Worm (Caenorhabditis elegans) whole organism, L4 larva: ENCODE measurements around the gene let-4.

Source experiments
- F37D6.2 ChIP-seq: sonication (generic microtip); optimal IDR thresholded peaks from 2 replicates; lab custom pipeline; 2016; ENCODE audit warnings: mild to moderate bottlenecking, missing genetic modification characterization, missing compliant biosample characterization
- ZK337.2 ChIP-seq: fragments of 200-800 bp; sonication (Bioruptor generic); IDR thresholded peaks from 2 replicates; pipeline ENCODE4 v1.3.6; 2022; ENCODE audit warnings: missing genetic modification reagents, missing genetic modification characterization, missing compliant biosample characterization
- aha-1 ChIP-seq: fragments of 150-350 bp; peaks from one replicate; lab custom pipeline; 2014; ENCODE audit warnings: missing biosample characterization, missing genetic modification characterization
- cey-2 ChIP-seq: sonication (generic microtip); optimal IDR thresholded peaks from 3 replicates; lab custom pipeline; 2017; ENCODE audit warnings: missing genetic modification characterization, mild to moderate bottlenecking, missing compliant biosample characterization, antibody characterized with exemption, borderline replicate concordance; ENCODE audit not compliant: insufficient read depth
- daf-16 ChIP-seq, 3 experiments: sonication (generic microtip); optimal IDR thresholded peaks; 2 replicates each; lab custom pipeline; 2016 to 2017; ENCODE audit warnings: missing genetic modification characterization in 3 of 3, missing genetic modification reagents in 3 of 3, mild to moderate bottlenecking in 2 of 3, missing compliant biosample characterization in 2 of 3, missing biosample characterization in 1 of 3, moderate library complexity in 1 of 3
- dmd-6 ChIP-seq: fragments of 200-800 bp; sonication (Bioruptor generic); IDR thresholded peaks from 2 replicates; pipeline ENCODE4 v1.3.6; 2022; ENCODE audit warnings: missing genetic modification reagents, missing genetic modification characterization, missing compliant biosample characterization
- dmd-8 ChIP-seq: fragments of 200-800 bp; sonication (Bioruptor generic); IDR thresholded peaks from 2 replicates; pipeline ENCODE4 v1.3.6; 2022; ENCODE audit warnings: missing genetic modification characterization, missing compliant biosample characterization
- dpl-1 ChIP-seq: fragments of 150-350 bp; optimal IDR thresholded peaks from 2 replicates; lab custom pipeline; 2014; ENCODE audit warnings: missing biosample characterization, missing genetic modification reagents, missing genetic modification characterization
- duxl-1 ChIP-seq: sonication (generic microtip); optimal IDR thresholded peaks from 2 replicates; lab custom pipeline; 2016; ENCODE audit warnings: mild to moderate bottlenecking, missing genetic modification characterization, moderate library complexity, missing compliant biosample characterization; ENCODE audit not compliant: poor library complexity
- fkh-10 ChIP-seq: fragments of 150-350 bp; optimal IDR thresholded peaks from 2 replicates; lab custom pipeline; 2014; ENCODE audit warnings: missing biosample characterization, missing genetic modification reagents, missing genetic modification characterization
- hlh-11 ChIP-seq: fragments of 200-800 bp; sonication (Bioruptor generic); optimal IDR thresholded peaks from 2 replicates; lab custom pipeline; 2018; ENCODE audit warnings: mild to moderate bottlenecking, missing genetic modification characterization, missing compliant biosample characterization
- hlh-30 ChIP-seq: sonication (generic microtip); optimal IDR thresholded peaks from 2 replicates; lab custom pipeline; 2017; ENCODE audit warnings: antibody characterized with exemption, mild to moderate bottlenecking, missing genetic modification characterization, missing compliant biosample characterization; ENCODE audit not compliant: insufficient read depth
- lim-7 ChIP-seq: fragments of 200-800 bp; sonication (Bioruptor generic); IDR thresholded peaks from 2 replicates; pipeline ENCODE4 v1.3.6; 2022; ENCODE audit warnings: missing genetic modification characterization, missing compliant biosample characterization
- lin-38 ChIP-seq: fragments of 200-800 bp; sonication (Bioruptor generic); IDR thresholded peaks from 2 replicates; pipeline ENCODE4 v1.3.6; 2022; ENCODE audit warnings: missing genetic modification reagents, missing genetic modification characterization, missing compliant biosample characterization
- lin-39 ChIP-seq: fragments of 150-350 bp; optimal IDR thresholded peaks from 2 replicates; lab custom pipeline; 2014; ENCODE audit warnings: missing biosample characterization, missing genetic modification reagents, missing genetic modification characterization
- mdl-1 ChIP-seq, 2 experiments: fragments of 150-350 bp in 1 of 2; sonication (generic microtip) in 1 of 2; optimal IDR thresholded peaks; 2 replicates each; lab custom pipeline; 2014 to 2017; ENCODE audit warnings: missing biosample characterization in 2 of 2, missing genetic modification characterization in 2 of 2
- mes-2 ChIP-seq: sonication (generic microtip); optimal IDR thresholded peaks from 2 replicates; lab custom pipeline; 2016; ENCODE audit warnings: missing genotype, mild to moderate bottlenecking, missing genetic modification characterization, missing compliant biosample characterization; ENCODE audit not compliant: poor library complexity, severe bottlenecking
- mxl-3 ChIP-seq: fragments of 200-800 bp; sonication (Bioruptor generic); optimal IDR thresholded peaks from 2 replicates; lab custom pipeline; 2018; ENCODE audit warnings: mild to moderate bottlenecking, missing genetic modification characterization, missing compliant biosample characterization
- nhr-111 ChIP-seq: fragments of 200-800 bp; sonication (Bioruptor generic); optimal IDR thresholded peaks from 2 replicates; lab custom pipeline; 2018; ENCODE audit warnings: mild to moderate bottlenecking, missing genetic modification characterization, missing compliant biosample characterization
- nhr-25 ChIP-seq: sonication (generic microtip); optimal IDR thresholded peaks from 2 replicates; lab custom pipeline; 2017; ENCODE audit warnings: missing genetic modification characterization, mild to moderate bottlenecking, missing compliant biosample characterization, antibody characterized with exemption, moderate library complexity, borderline replicate concordance; ENCODE audit not compliant: insufficient read depth
- nhr-28 ChIP-seq: fragments of 150-350 bp; optimal IDR thresholded peaks from 2 replicates; lab custom pipeline; 2014; ENCODE audit warnings: missing biosample characterization, missing genetic modification characterization
- nhr-77 ChIP-seq: fragments of 150-350 bp; optimal IDR thresholded peaks from 2 replicates; lab custom pipeline; 2014; ENCODE audit warnings: missing biosample characterization, missing genetic modification characterization
- pqm-1 ChIP-seq: sonication (generic microtip); optimal IDR thresholded peaks from 2 replicates; lab custom pipeline; 2017; ENCODE audit warnings: missing biosample characterization, missing genetic modification characterization
- saeg-2 ChIP-seq: fragments of 200-800 bp; sonication (Bioruptor generic); IDR thresholded peaks from 2 replicates; pipeline ENCODE4 v1.3.6; 2022; ENCODE audit warnings: missing genetic modification reagents, missing genetic modification characterization, missing compliant biosample characterization
- skn-1 ChIP-seq: fragments of 150-350 bp; optimal IDR thresholded peaks from 2 replicates; lab custom pipeline; 2014; ENCODE audit warnings: missing biosample characterization, missing genetic modification characterization
- spr-3 ChIP-seq: fragments of 200-800 bp; sonication (Bioruptor generic); optimal IDR thresholded peaks from 2 replicates; lab custom pipeline; 2018; ENCODE audit warnings: mild to moderate bottlenecking, missing genetic modification characterization, missing compliant biosample characterization
- tag-97 ChIP-seq: fragments of 200-800 bp; sonication (Bioruptor generic); IDR thresholded peaks from 2 replicates; pipeline ENCODE4 v1.3.6; 2022; ENCODE audit warnings: missing genetic modification characterization, missing compliant biosample characterization
- unc-39 ChIP-seq: sonication (generic microtip); optimal IDR thresholded peaks from 2 replicates; lab custom pipeline; 2017; ENCODE audit warnings: missing biosample characterization, missing genetic modification characterization
- unc-62 ChIP-seq, 3 experiments: fragments of 150-350 bp in 1 of 3; sonication (generic microtip); optimal IDR thresholded peaks in 2 of 3; peaks in 1 of 3; 1 replicate in 1 of 3; 2 replicates in 2 of 3; lab custom pipeline; 2014 to 2017; ENCODE audit warnings: missing biosample characterization in 3 of 3, missing genetic modification characterization in 3 of 3, missing genetic modification reagents in 3 of 3, missing genotype in 1 of 3
- vab-7 ChIP-seq: fragments of 200-800 bp; sonication (Bioruptor generic); IDR thresholded peaks from 2 replicates; pipeline ENCODE4 v1.3.6; 2022; ENCODE audit warnings: missing genetic modification reagents, missing genetic modification characterization, missing compliant biosample characterization
- zip-11 ChIP-seq: fragments of 200-800 bp; sonication (Bioruptor generic); IDR thresholded peaks from 2 replicates; pipeline ENCODE4 v1.3.6; 2022; ENCODE audit warnings: missing genetic modification characterization, missing compliant biosample characterization

The let-4 gene

DNA sequence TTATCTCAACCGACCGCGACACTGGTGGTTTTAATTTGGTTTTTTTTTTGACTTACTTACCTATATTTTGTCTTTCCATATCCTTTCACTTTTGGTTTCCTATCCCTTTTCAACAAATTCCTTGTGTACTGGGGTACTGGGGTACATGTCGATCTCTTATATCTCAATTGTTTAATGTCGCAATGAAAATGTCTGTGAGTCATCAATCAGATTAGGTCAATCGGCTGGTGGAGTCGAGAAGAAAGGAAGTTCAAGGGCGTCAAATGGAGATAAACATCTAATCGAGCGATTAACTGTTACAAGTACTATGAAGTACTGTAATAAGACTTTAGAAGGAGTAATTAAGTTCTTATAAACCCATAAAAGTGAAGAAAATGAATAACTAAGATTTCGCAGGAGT lies 1.8 kb upstream of the let-4 start (continued):
- peak in 1 of 2 experiments; percentile 86 for TF ChIP-seq unc-62 (GFP tag; optimal IDR thresholded peaks at IDR 0.05 in 1 of 2; lab: Kevin White, UChicago)
- TF ChIP-seq unc-62 (tag; optimal IDR thresholded peaks at IDR 0.05; lab: Kevin White, UChicago), result no peak
- TF ChIP-seq dmd-6 (GFP tag; lab: Robert Waterston, UW), result no peak
- no peak for TF ChIP-seq nhr-77 (tag; lab: Kevin White, UChicago)
- TF ChIP-seq spr-3 (GFP tag; lab: Kevin White, UChicago), result no peak
- no peak for TF ChIP-seq pqm-1 (tag; lab: Kevin White, UChicago)
- TF ChIP-seq ZK337.2 (GFP tag; lab: Robert Waterston, UW), result no peak
- TF ChIP-seq hlh-30 (tag; lab: Kevin White, UChicago), result no peak
- TF ChIP-seq vab-7, result no peak
- TF ChIP-seq nhr-28 (tag; lab: Kevin White, UChicago), result peak; percentile 29

DNA sequence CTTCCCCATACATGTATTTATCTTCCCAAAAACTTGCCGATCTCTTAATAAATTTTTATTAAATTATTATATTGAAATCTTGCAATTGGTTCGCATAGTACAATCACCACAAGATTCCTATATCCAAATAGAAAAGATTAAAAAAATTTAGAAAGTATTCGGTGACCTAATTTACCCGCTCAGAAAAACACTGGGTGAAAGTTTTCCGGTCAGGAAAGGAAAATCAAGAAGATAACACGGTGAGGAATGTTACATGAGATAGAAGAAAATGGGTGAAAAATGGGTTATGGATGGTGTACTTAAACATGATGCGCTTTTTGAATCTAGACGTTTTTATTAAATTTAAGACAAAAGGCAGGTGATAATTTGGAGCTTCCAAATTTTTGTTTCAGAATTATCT lies 3.1 kb downstream of the let-4 start:
- TF ChIP-seq fkh-10 (GFP tag; lab: Kevin White, UChicago) (no peak), zip-11 (GFP tag; lab: Robert Waterston, UW) (no peak), F37D6.2 (tag; lab: Kevin White, UChicago) (no peak), dpl-1 (GFP tag; lab: Kevin White, UChicago) (no peak), lin-38 (no peak), duxl-1 (tag; lab: Kevin White, UChicago) (no peak), daf-16 (GFP tag; optimal IDR thresholded peaks at IDR 0.05; lab: Kevin White, UChicago) (no peak), daf-16 (tag; optimal IDR thresholded peaks at IDR 0.05; lab: Kevin White, UChicago) (no peak), skn-1 (tag; lab: Kevin White, UChicago) (no peak), dmd-8 (GFP tag; lab: Robert Waterston, UW) (no peak), mdl-1 (tag; optimal IDR thresholded peaks at IDR 0.05; lab: Kevin White, UChicago) (no peak), saeg-2 (no peak), unc-39 (no peak), lim-7 (no peak), nhr-111 (no peak), pqm-1 (tag; lab: Kevin White, UChicago) (no peak), tag-97 (GFP tag; lab: Robert Waterston, UW) (no peak), nhr-28 (tag; lab: Kevin White, UChicago) (no peak), cey-2 (tag; lab: Kevin White, UChicago) (no peak)

DNA sequence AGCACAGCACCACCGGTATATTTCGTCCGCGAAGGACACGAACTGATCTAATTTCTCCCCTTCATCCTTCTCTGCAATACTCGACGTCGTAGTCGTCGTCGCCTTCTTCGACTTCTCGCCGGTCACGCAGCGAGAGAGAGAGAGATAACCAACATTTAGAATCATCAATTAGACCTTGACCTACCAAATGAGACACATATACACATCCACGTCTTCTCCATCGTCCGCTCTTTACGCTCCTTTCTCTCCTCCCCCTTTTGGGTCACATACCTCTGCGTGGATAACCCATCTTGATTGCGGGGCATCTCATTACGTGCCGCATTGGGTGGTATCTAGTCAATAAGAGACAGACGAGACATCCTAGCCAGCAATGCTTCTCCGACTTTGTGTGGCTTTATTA lies 3.7 kb downstream of the let-4 start, which contains the start of gene sym-1:
Gene sym-1 (plus strand): TSS at position 194 of the 400 bp plus-strand sequence.
- TF ChIP-seq nhr-28 (tag; lab: Kevin White, UChicago) (no peak), hlh-11 (peak; percentile 26), nhr-25 (tag; lab: Kevin White, UChicago) (peak; percentile 69), mxl-3 (GFP tag; lab: Kevin White, UChicago) (peak; percentile 57), lin-39 (no peak)

DNA sequence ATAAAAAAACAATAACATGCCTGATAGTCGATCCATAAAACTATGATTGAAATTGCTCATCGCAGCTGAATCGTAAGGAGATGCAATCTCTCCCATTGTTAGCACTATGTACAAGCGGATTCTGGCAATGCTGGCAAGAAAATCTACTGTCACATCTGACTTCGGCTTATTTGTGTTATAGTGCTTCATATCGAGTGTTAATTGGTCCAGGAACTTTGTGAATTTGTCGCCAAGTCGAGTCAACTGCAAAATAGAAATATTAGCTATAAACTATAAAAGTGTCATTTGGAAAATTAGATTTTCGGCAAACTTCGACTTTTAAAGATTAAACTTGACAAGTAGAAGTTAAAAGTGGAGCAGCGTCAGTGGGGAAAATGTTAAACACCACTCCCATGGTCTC lies 6.6 kb downstream of the let-4 start:
- TF ChIP-seq mes-2 (peak; percentile 9), aha-1 (tag; lab: Kevin White, UChicago) (peak; percentile 41), duxl-1 (tag; lab: Kevin White, UChicago) (peak; percentile 74), pqm-1 (tag; lab: Kevin White, UChicago) (no peak)
